Worm (Caenorhabditis elegans): ENCODE results near the gene gst-26.
"Not testable (repeated sequence)": the region's sequence is repeated elsewhere in the genome, so short reads cannot be mapped to it uniquely, and the experiment has no call there.

Gene gst-26

ce11 chrII:15143729-15144128 lies 20.6 kb downstream of the gst-26 start:
- TF ChIP-seq unc-39 (tag; optimal IDR thresholded peaks at IDR 0.05) (no peak), ceh-16 (tag; optimal IDR thresholded peaks at IDR 0.05) (no peak), nhr-129 (tag; optimal IDR thresholded peaks at IDR 0.05) (no peak), fos-1 (tag; optimal IDR thresholded peaks at IDR 0.05) (no peak), nhr-11 (tag; optimal IDR thresholded peaks at IDR 0.05) (no peak), ztf-4 (tag; optimal IDR thresholded peaks at IDR 0.05) (no peak), mab-5 (tag; optimal IDR thresholded peaks at IDR 0.05) (no peak), alr-1 (tag; optimal IDR thresholded peaks at IDR 0.05) (no peak), aly-2 (tag; optimal IDR thresholded peaks at IDR 0.05) (no peak), peb-1 (tag; optimal IDR thresholded peaks at IDR 0.05) (no peak), Y55F3AM.14 (GFP tag; optimal IDR thresholded peaks at IDR 0.05) (no peak), sem-4 (tag; optimal IDR thresholded peaks at IDR 0.05) (no peak), nhr-25 (tag; optimal IDR thresholded peaks at IDR 0.05) (no peak), snpc-4 (tag; optimal IDR thresholded peaks at IDR 0.05) (no peak), nhr-12 (tag; optimal IDR thresholded peaks at IDR 0.05) (no peak), lsy-2 (tag; optimal IDR thresholded peaks at IDR 0.05) (no peak), skn-1 (tag; optimal IDR thresholded peaks at IDR 0.05) (no peak)

DNA sequence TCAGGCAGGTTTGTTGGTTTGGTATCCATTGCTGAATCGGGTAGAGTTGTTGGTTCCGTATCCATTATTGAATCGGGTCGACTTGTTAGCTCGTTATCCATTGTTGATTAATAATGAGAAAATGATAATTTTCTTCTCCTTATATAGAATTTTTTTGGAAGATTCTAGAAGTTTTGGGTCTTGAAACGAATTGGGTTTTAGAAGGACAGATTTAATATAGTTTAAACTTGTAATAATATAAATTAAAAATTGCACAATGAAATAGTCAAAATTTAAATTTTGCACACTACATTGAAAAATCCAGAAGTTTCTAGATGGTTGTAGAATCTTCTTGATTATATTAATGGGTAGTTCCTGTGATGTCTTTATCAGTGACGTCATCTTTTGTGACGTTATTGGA lies 23.5 kb downstream of the gst-26 start, which contains the start of gene Y53F4B.26:
Gene Y53F4B.26, minus strand, starts transcription at position 101 of the 400 bp plus-strand sequence.
- TF ChIP-seq unc-62 (GFP tag; optimal IDR thresholded peaks at IDR 0.05); R02D3.7 (tag; optimal IDR thresholded peaks at IDR 0.05); gmeb-1 (tag; optimal IDR thresholded peaks at IDR 0.05): not testable (repeated sequence)

DNA sequence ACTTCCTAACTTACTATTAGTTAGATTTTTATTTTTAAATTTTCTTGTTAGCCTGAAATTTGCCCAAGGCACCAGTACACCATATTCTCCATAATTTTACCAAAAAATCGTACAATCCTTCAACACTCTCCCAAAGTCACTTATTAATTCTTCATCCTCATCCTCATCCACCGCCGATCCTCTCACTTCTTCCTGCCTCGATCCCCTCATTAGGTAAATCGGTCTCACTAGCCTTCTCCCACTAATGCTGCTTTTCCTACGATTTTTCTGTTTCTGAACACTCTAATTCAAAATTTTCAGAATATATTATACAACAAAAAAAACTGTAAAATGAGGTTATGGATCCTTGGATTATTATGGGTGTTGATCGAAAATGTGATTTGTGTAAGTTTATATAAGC lies 28.5 kb downstream of the gst-26 start, which contains the start of gene Y53F4B.25:
Gene Y53F4B.25, plus strand, starts transcription at position 301 of the 400 bp plus-strand sequence.
- TF ChIP-seq zag-1 (tag; optimal IDR thresholded peaks at IDR 0.05): no peak

- TF ChIP-seq mab-5 (tag; optimal IDR thresholded peaks at IDR 0.05): no peak
- TF ChIP-seq peb-1 (tag; optimal IDR thresholded peaks at IDR 0.05): no peak
- no peak for TF ChIP-seq dmd-4 (tag; optimal IDR thresholded peaks at IDR 0.05)
- TF ChIP-seq ztf-11 (tag; optimal IDR thresholded peaks at IDR 0.05): no peak
- no peak for TF ChIP-seq elt-1 (tag; optimal IDR thresholded peaks at IDR 0.05)
- TF ChIP-seq alr-1 (tag; optimal IDR thresholded peaks at IDR 0.05): no peak
- TF ChIP-seq nhr-129 (tag; optimal IDR thresholded peaks at IDR 0.05): no peak
- no peak for TF ChIP-seq unc-39 (tag; optimal IDR thresholded peaks at IDR 0.05)
- no peak for TF ChIP-seq lsy-2 (tag; optimal IDR thresholded peaks at IDR 0.05)
- TF ChIP-seq zag-1 (tag; optimal IDR thresholded peaks at IDR 0.05): no peak
- no peak for TF ChIP-seq blmp-1 (tag; optimal IDR thresholded peaks at IDR 0.05; ENCODE audit: insufficient read depth)
- TF ChIP-seq Y55F3AM.14 (GFP tag; optimal IDR thresholded peaks at IDR 0.05): no peak
- TF ChIP-seq lin-39 (tag; optimal IDR thresholded peaks at IDR 0.05): no peak
- TF ChIP-seq gmeb-1 (tag; optimal IDR thresholded peaks at IDR 0.05): no peak
- no peak for TF ChIP-seq unc-55 (GFP tag; optimal IDR thresholded peaks at IDR 0.05)
- TF ChIP-seq nhr-10 (tag; optimal IDR thresholded peaks at IDR 0.05): no peak
- TF ChIP-seq skn-1 (tag; optimal IDR thresholded peaks at IDR 0.05): no peak
These were observed 30.0 kb downstream of the gst-26 start, which contains the start of gene Y53F4B.24 for ce11 chrII:15134332-15134731. Gene Y53F4B.24 (minus strand): TSS chrII:15134432.

- TF ChIP-seq ZK546.5 (tag; optimal IDR thresholded peaks at IDR 0.05): no peak
These were observed 33.8 kb downstream of the gst-26 start, which contains the start of gene Y53F4B.62 for ce11 chrII:15130512-15130911. Gene Y53F4B.62 (minus strand): TSS chrII:15130612.

- no peak for TF ChIP-seq nhr-129 (tag; optimal IDR thresholded peaks at IDR 0.05)
- no peak for TF ChIP-seq peb-1 (tag; optimal IDR thresholded peaks at IDR 0.05)
- TF ChIP-seq lin-39 (tag; optimal IDR thresholded peaks at IDR 0.05): no peak
- no peak for TF ChIP-seq lin-11 (tag; optimal IDR thresholded peaks at IDR 0.05)
- TF ChIP-seq dmd-4 (tag; optimal IDR thresholded peaks at IDR 0.05): no peak
- no peak for TF ChIP-seq nhr-23 (tag; optimal IDR thresholded peaks at IDR 0.05)
- no peak for TF ChIP-seq sma-9 (GFP tag; optimal IDR thresholded peaks at IDR 0.05)
- TF ChIP-seq sma-9 (tag; optimal IDR thresholded peaks at IDR 0.05): no peak
These were observed 40.2 kb downstream of the gst-26 start, which contains the start of gene Y53F4B.23 for ce11 chrII:15124193-15124592. Gene Y53F4B.23 (plus strand): TSS chrII:15124504.
